Fruit fly (Drosophila melanogaster) whole organism, prepupa: Measurements from ENCODE around the gene CG17329.

Source experiments
- CG10631 ChIP-seq: fragments of 200-800 bp; sonication (Bioruptor generic); optimal IDR thresholded peaks from 2 replicates; lab custom pipeline; 2016; ENCODE audit warnings: missing biosample characterization, missing genetic modification characterization
- CG11762 ChIP-seq: fragments of 200-800 bp; sonication (Bioruptor generic); optimal IDR thresholded peaks from 3 replicates; lab custom pipeline; 2016; ENCODE audit warnings: missing biosample characterization, missing genetic modification characterization; ENCODE audit not compliant: insufficient read depth
- CG11902 ChIP-seq: fragments of 200-800 bp; sonication (Bioruptor generic); optimal IDR thresholded peaks from 3 replicates; lab custom pipeline; 2016; ENCODE audit warnings: missing biosample characterization, missing genetic modification characterization
- CG15336 ChIP-seq: fragments of 200-800 bp; sonication (Bioruptor generic); IDR thresholded peaks from 2 replicates; pipeline ENCODE4 v1.3.6; 2022; ENCODE audit warnings: missing biosample characterization, missing genetic modification characterization
- CG1621 ChIP-seq: fragments of 200-800 bp; sonication (Bioruptor generic); optimal IDR thresholded peaks from 3 replicates; lab custom pipeline; 2018; ENCODE audit warnings: missing biosample characterization, mild to moderate bottlenecking, missing genetic modification characterization
- CG16779 ChIP-seq: fragments of 200-800 bp; sonication (Bioruptor generic); optimal IDR thresholded peaks from 3 replicates; lab custom pipeline; 2017; ENCODE audit warnings: missing biosample characterization, mild to moderate bottlenecking, missing genetic modification characterization
- CG31627 ChIP-seq: fragments of 200-800 bp; sonication (Bioruptor generic); optimal IDR thresholded peaks from 3 replicates; lab custom pipeline; 2016; ENCODE audit warnings: missing biosample characterization, missing genetic modification characterization
- CG34406 ChIP-seq: fragments of 200-800 bp; sonication (Bioruptor generic); optimal IDR thresholded peaks from 3 replicates; lab custom pipeline; 2016; ENCODE audit warnings: missing biosample characterization, missing genetic modification characterization
- CG3919 ChIP-seq: fragments of 200-800 bp; sonication (Bioruptor generic); optimal IDR thresholded peaks from 3 replicates; lab custom pipeline; 2016; ENCODE audit warnings: missing biosample characterization, missing genetic modification characterization
- CG6276 ChIP-seq: fragments of 200-800 bp; sonication (Bioruptor generic); optimal IDR thresholded peaks from 2 replicates; lab custom pipeline; 2017; ENCODE audit warnings: missing biosample characterization, mild to moderate bottlenecking, missing genetic modification characterization
- CG6792 ChIP-seq: fragments of 200-800 bp; sonication (Bioruptor generic); optimal IDR thresholded peaks from 3 replicates; lab custom pipeline; 2016; ENCODE audit warnings: missing biosample characterization, missing genetic modification characterization
- CG6808 ChIP-seq: fragments of 200-800 bp; sonication (Bioruptor generic); optimal IDR thresholded peaks from 3 replicates; lab custom pipeline; 2017; ENCODE audit warnings: missing biosample characterization, missing genetic modification characterization, mild to moderate bottlenecking, moderate library complexity, missing genetic modification reagents
- CG6854 ChIP-seq: fragments of 200-800 bp; sonication (Bioruptor generic); optimal IDR thresholded peaks from 2 replicates; lab custom pipeline; 2017; ENCODE audit warnings: missing biosample characterization, mild to moderate bottlenecking, missing genetic modification characterization
- CG8119 ChIP-seq: fragments of 200-800 bp; sonication (Bioruptor generic); IDR thresholded peaks from 3 replicates; pipeline ENCODE4 v1.3.6; 2022; ENCODE audit warnings: missing biosample characterization, missing genetic modification characterization
- CG8319 ChIP-seq: fragments of 200-800 bp; sonication (Bioruptor generic); optimal IDR thresholded peaks from 3 replicates; lab custom pipeline; 2016; ENCODE audit warnings: missing biosample characterization, missing genetic modification characterization
- Eip75B ChIP-seq: fragments of 200-800 bp; sonication (Bioruptor generic); optimal IDR thresholded peaks from 3 replicates; lab custom pipeline; 2016; ENCODE audit warnings: missing biosample characterization, missing genetic modification characterization
- Eip78C ChIP-seq: fragments of 200-800 bp; sonication (Bioruptor generic); peaks from one replicate; lab custom pipeline; 2016; ENCODE audit warnings: missing biosample characterization, missing genetic modification characterization
- Ets21C ChIP-seq: fragments of 200-800 bp; sonication (Bioruptor generic); optimal IDR thresholded peaks from 3 replicates; lab custom pipeline; 2016; ENCODE audit warnings: missing biosample characterization, missing genetic modification characterization
- Ets96B ChIP-seq: fragments of 200-800 bp; optimal IDR thresholded peaks from 2 replicates; lab custom pipeline; 2019; ENCODE audit warnings: missing biosample characterization, mild to moderate bottlenecking, missing genetic modification characterization, moderate library complexity
- Hr38 ChIP-seq: sonication (Bioruptor generic); optimal IDR thresholded peaks from 2 replicates; lab custom pipeline; 2016; ENCODE audit warnings: missing biosample characterization, missing genetic modification characterization
- Hr4 ChIP-seq: fragments of 200-800 bp; sonication (Bioruptor generic); optimal IDR thresholded peaks from 3 replicates; lab custom pipeline; 2016; ENCODE audit warnings: missing biosample characterization, missing genetic modification characterization
- Lpt ChIP-seq: fragments of 200-800 bp; sonication (Bioruptor generic); optimal IDR thresholded peaks from 3 replicates; lab custom pipeline; 2016; ENCODE audit warnings: missing biosample characterization, missing genetic modification characterization
- Met ChIP-seq: fragments of 200-800 bp; sonication (Bioruptor generic); optimal IDR thresholded peaks from 3 replicates; lab custom pipeline; 2016; ENCODE audit warnings: missing biosample characterization, missing genetic modification characterization
- Smox ChIP-seq: fragments of 200-800 bp; sonication (Bioruptor generic); optimal IDR thresholded peaks from 3 replicates; lab custom pipeline; 2016; ENCODE audit warnings: missing biosample characterization, missing genetic modification characterization
- Sox102F ChIP-seq: fragments of 200-800 bp; sonication (Bioruptor generic); optimal IDR thresholded peaks from 2 replicates; lab custom pipeline; 2016; ENCODE audit warnings: missing biosample characterization, mild to moderate bottlenecking, missing genetic modification characterization
- Sox14 ChIP-seq: fragments of 200-800 bp; sonication (Bioruptor generic); optimal IDR thresholded peaks from 3 replicates; lab custom pipeline; 2016; ENCODE audit warnings: missing biosample characterization, missing genetic modification characterization
- Sox15 ChIP-seq: fragments of 200-800 bp; sonication (Bioruptor generic); optimal IDR thresholded peaks from 3 replicates; lab custom pipeline; 2016; ENCODE audit warnings: missing biosample characterization, missing genetic modification characterization
- acj6 ChIP-seq: fragments of 200-800 bp; sonication (Bioruptor generic); optimal IDR thresholded peaks from 3 replicates; lab custom pipeline; 2016; ENCODE audit warnings: missing biosample characterization, missing genetic modification characterization
- dac ChIP-seq: fragments of 200-800 bp; sonication (Bioruptor generic); optimal IDR thresholded peaks from 2 replicates; lab custom pipeline; 2017; ENCODE audit warnings: missing biosample characterization, mild to moderate bottlenecking, missing genetic modification characterization
- fd59A ChIP-seq: fragments of 200-800 bp; sonication (Bioruptor generic); optimal IDR thresholded peaks from 2 replicates; lab custom pipeline; 2017; ENCODE audit warnings: missing biosample characterization, mild to moderate bottlenecking, missing genetic modification characterization, missing genetic modification reagents
- fkh ChIP-seq: fragments of 200-800 bp; sonication (Bioruptor generic); optimal IDR thresholded peaks from 3 replicates; lab custom pipeline; 2017; ENCODE audit warnings: missing biosample characterization, mild to moderate bottlenecking, missing genetic modification characterization, moderate library complexity
- net ChIP-seq: fragments of 200-800 bp; sonication (Bioruptor generic); optimal IDR thresholded peaks from 3 replicates; lab custom pipeline; 2016; ENCODE audit warnings: missing biosample characterization, missing genetic modification characterization
- pdm3 ChIP-seq: fragments of 200-800 bp; sonication (Bioruptor generic); optimal IDR thresholded peaks from 3 replicates; lab custom pipeline; 2016; ENCODE audit warnings: missing biosample characterization, missing genetic modification characterization
- spab ChIP-seq: fragments of 200-800 bp; sonication (Bioruptor generic); optimal IDR thresholded peaks from 2 replicates; lab custom pipeline; 2017; ENCODE audit warnings: missing biosample characterization, mild to moderate bottlenecking, missing genetic modification characterization, missing genetic modification reagents
- topi ChIP-seq: fragments of 200-800 bp; sonication (Bioruptor generic); optimal IDR thresholded peaks from 3 replicates; lab custom pipeline; 2016; ENCODE audit warnings: missing biosample characterization, missing genetic modification characterization
- vri ChIP-seq: fragments of 200-800 bp; sonication (Bioruptor generic); optimal IDR thresholded peaks from 3 replicates; lab custom pipeline; 2016; ENCODE audit warnings: missing biosample characterization, mild to moderate bottlenecking, missing genetic modification characterization

Gene CG17329

DNA sequence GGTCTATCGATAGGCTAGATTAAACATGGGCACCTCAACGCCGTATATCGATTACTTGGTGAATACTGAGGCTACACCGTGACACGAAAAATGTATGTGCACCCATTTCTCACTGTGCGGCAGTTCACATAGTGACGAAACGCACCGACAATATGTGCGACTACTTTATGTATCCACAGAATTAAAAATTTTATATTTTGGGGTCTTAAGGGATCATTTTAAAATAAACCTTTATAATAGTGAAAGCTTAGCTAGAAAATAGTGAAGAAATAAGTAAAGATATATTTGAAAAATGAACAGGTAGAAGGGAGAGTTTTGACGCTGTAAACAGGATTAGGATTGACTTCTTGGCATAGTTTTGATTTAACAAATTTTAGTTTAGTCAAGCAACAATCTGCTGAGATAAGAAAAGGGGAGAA is 38.0 kb downstream of the CG17329 start, which contains the start of gene mRpL4:
Gene mRpL4 (minus strand): TSS at position 31 of the 419 bp plus-strand sequence.
- peak; percentile 56 for TF ChIP-seq CG10631 (GFP tag; lab: Kevin White, UChicago)
- no peak for TF ChIP-seq CG6854 (GFP tag; lab: Kevin White, UChicago)
- TF ChIP-seq spab (GFP tag; lab: Kevin White, UChicago), result no peak
- TF ChIP-seq Ets21C (GFP tag; lab: Kevin White, UChicago), result peak; percentile 44
- peak; percentile 59 for TF ChIP-seq fkh (GFP tag; lab: Kevin White, UChicago)
- no peak for TF ChIP-seq CG16779 (tag; lab: Kevin White, UChicago)
- no peak for TF ChIP-seq topi (GFP tag; lab: Kevin White, UChicago)
- TF ChIP-seq CG1621 (tag; lab: Kevin White, UChicago), result peak; percentile 52
- no peak for TF ChIP-seq dac (GFP tag; lab: Kevin White, UChicago)
- no peak for TF ChIP-seq Smox (GFP tag; lab: Kevin White, UChicago)
- TF ChIP-seq Hr38 (GFP tag; lab: Kevin White, UChicago), result peak; percentile 11
- peak; percentile 45 for TF ChIP-seq CG6792 (GFP tag; lab: Kevin White, UChicago)
- peak; percentile 39 for TF ChIP-seq acj6 (GFP tag; lab: Kevin White, UChicago)
- no peak for TF ChIP-seq fd59A (GFP tag; lab: Kevin White, UChicago)
- TF ChIP-seq Hr4 (GFP tag; lab: Kevin White, UChicago), result peak; percentile 73
- TF ChIP-seq Eip78C (GFP tag; lab: Kevin White, UChicago), result no peak
- TF ChIP-seq Sox102F (GFP tag; lab: Kevin White, UChicago), result no peak
- TF ChIP-seq CG6276 (GFP tag; lab: Kevin White, UChicago), result no peak
- no peak for TF ChIP-seq CG6808
- TF ChIP-seq CG8119, result no peak
- TF ChIP-seq Met (GFP tag; lab: Kevin White, UChicago), result no peak
- TF ChIP-seq Sox14 (GFP tag; lab: Kevin White, UChicago), result no peak
- TF ChIP-seq CG31627 (GFP tag; lab: Kevin White, UChicago), result peak; percentile 69
- no peak for TF ChIP-seq CG34406 (GFP tag; lab: Kevin White, UChicago)
- peak; percentile 1 for TF ChIP-seq Sox15 (GFP tag; lab: Kevin White, UChicago)
- TF ChIP-seq CG8319 (GFP tag; lab: Kevin White, UChicago), result peak; percentile 21
- TF ChIP-seq CG15336 (GFP tag; lab: Robert Waterston, UW), result no peak

dm6 chr2L:16329625-16330024 is 38.5 kb downstream of the CG17329 start, which contains the start of gene CG4440:
Gene CG4440, plus strand, starts transcription at chr2L:16329925.
- no peak for TF ChIP-seq Eip78C (GFP tag; lab: Kevin White, UChicago)
- no peak for TF ChIP-seq Smox (GFP tag; lab: Kevin White, UChicago)
- no peak for TF ChIP-seq Hr4 (GFP tag; lab: Kevin White, UChicago)
- no peak for TF ChIP-seq net (GFP tag; lab: Kevin White, UChicago)
- TF ChIP-seq spab (GFP tag; lab: Kevin White, UChicago), result no peak
- no peak for TF ChIP-seq CG3919 (GFP tag; lab: Kevin White, UChicago)
- TF ChIP-seq pdm3 (GFP tag; lab: Kevin White, UChicago), result no peak
- TF ChIP-seq Lpt (GFP tag; lab: Kevin White, UChicago), result no peak
- TF ChIP-seq CG11902 (GFP tag; lab: Kevin White, UChicago), result no peak
- TF ChIP-seq Sox15 (GFP tag; lab: Kevin White, UChicago), result no peak
- TF ChIP-seq Ets96B, result no peak
- no peak for TF ChIP-seq Eip75B
- TF ChIP-seq Met (GFP tag; lab: Kevin White, UChicago), result no peak
- TF ChIP-seq vri (GFP tag; lab: Kevin White, UChicago), result no peak
- no peak for TF ChIP-seq fd59A (GFP tag; lab: Kevin White, UChicago)
- TF ChIP-seq CG11762 (GFP tag; lab: Kevin White, UChicago), result no peak

DNA sequence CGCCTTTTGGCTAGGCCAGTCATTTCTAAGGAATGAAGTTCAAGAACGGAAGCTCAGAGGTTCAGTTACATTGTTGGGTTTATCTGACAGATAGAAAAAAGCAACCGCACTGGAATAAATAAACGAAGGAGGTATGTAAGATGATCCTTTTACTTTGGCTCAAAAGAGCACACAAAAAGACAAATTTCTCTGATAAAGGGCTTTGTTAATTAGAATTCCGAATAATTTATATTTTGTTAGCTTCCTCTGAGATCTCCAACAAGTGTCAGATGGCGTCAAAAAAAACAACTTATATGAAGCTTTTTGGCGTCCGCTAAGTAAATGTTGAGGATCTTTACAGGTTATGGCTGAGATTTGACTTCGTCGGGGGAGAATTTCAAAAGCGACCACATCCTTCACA is 46.7 kb downstream of the CG17329 start, which contains the start of gene CG31817:
Gene CG31817 (minus strand): TSS at position 101 of the 400 bp plus-strand sequence.
- no peak for TF ChIP-seq CG1621 (tag; lab: Kevin White, UChicago)
